Worm (Caenorhabditis elegans) whole organism, early embryonic: ENCODE data around the gene T05A7.13.

Experiments
- ama-1 ChIP-seq: fragments of 150-350 bp; optimal IDR thresholded peaks from 2 replicates; lab custom pipeline; 2014
- flt-1 ChIP-seq: fragments of 200-800 bp; sonication (Bioruptor generic); IDR thresholded peaks from 2 replicates; pipeline ENCODE4 v1.3.6; 2022; ENCODE audit warnings: missing genetic modification characterization, missing compliant biosample characterization
- sea-1 ChIP-seq: fragments of 200-800 bp; sonication (Bioruptor generic); conservative IDR thresholded peaks from 2 replicates; pipeline ENCODE4 v1.3.6; 2022; ENCODE audit warnings: missing genetic modification characterization, missing compliant biosample characterization

DNA sequence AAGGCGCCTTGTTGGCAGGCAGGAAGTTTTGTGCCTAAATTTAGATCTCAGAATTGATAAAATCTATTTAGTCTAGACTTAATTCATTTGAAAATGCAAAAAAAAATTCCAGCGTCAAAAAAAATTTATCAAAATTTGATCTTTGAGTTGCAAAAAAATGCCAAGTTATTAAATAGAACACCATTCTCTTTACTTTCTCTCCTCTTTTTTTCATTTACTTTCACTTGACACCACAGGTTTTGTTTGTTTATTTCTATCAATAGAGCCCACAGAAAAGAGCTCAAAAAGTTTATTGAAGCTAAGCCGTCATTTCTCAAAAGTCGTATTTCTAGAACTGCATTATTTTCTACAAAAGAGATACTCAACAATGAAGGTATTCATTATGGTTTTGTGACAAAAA lies 48.5 kb downstream of the T05A7.13 start, which contains the start of gene pqn-35:
- no peak for TF ChIP-seq flt-1 (GFP tag; lab: Robert Waterston, UW)
- TF ChIP-seq sea-1 = no peak
- no peak for TF ChIP-seq ama-1
